Fruit fly (Drosophila melanogaster) whole organism, wandering third instar larva: Measurements from ENCODE around the gene CG45676.

Experiments
- Abd-B ChIP-seq: fragments of >200 bp; optimal IDR thresholded peaks from 2 replicates; lab custom pipeline; 2017; ENCODE audit warnings: missing biosample characterization, missing genetic modification characterization
- CG32264 ChIP-seq: fragments of 200-800 bp; sonication (Bioruptor generic); optimal IDR thresholded peaks from 2 replicates; lab custom pipeline; 2016; ENCODE audit warnings: missing biosample characterization, missing genetic modification characterization
- CG9705 ChIP-seq: fragments of 200-800 bp; sonication (Bioruptor generic); optimal IDR thresholded peaks from 2 replicates; lab custom pipeline; 2018; ENCODE audit warnings: missing biosample characterization, mild to moderate bottlenecking, missing genetic modification characterization
- CrebA ChIP-seq: fragments of 200-800 bp; sonication (Bioruptor generic); optimal IDR thresholded peaks from 2 replicates; lab custom pipeline; 2016; ENCODE audit warnings: missing biosample characterization, mild to moderate bottlenecking, missing genetic modification characterization, borderline replicate concordance
- Dfd ChIP-seq: fragments of >200 bp; optimal IDR thresholded peaks from 2 replicates; lab custom pipeline; 2017; ENCODE audit warnings: missing biosample characterization, missing genetic modification characterization
- Dif ChIP-seq: fragments of 200-275, 200-300 bp; sonication (Bioruptor generic); optimal IDR thresholded peaks from 2 replicates; lab custom pipeline; 2018; ENCODE audit warnings: missing biosample characterization, missing genetic modification characterization; ENCODE audit not compliant: partially characterized antibody
- GATAd ChIP-seq: sonication (Bioruptor generic); optimal IDR thresholded peaks from 2 replicates; lab custom pipeline; 2016; ENCODE audit warnings: missing biosample characterization, missing genetic modification characterization
- HLH106 ChIP-seq: fragments of 200-800 bp; optimal IDR thresholded peaks from 3 replicates; lab custom pipeline; 2019; ENCODE audit warnings: missing biosample characterization, mild to moderate bottlenecking, missing genetic modification characterization, moderate library complexity
- Hr78 ChIP-seq: fragments of >200 bp; optimal IDR thresholded peaks from 2 replicates; lab custom pipeline; 2017; ENCODE audit warnings: missing biosample characterization, missing genetic modification characterization
- Hr83 ChIP-seq: fragments of 200-300 bp; sonication (Bioruptor generic); optimal IDR thresholded peaks from 2 replicates; lab custom pipeline; 2016; ENCODE audit warnings: missing biosample characterization, mild to moderate bottlenecking, missing genetic modification characterization, moderate library complexity; ENCODE audit not compliant: poor library complexity, severe bottlenecking
- Mio ChIP-seq: sonication (Bioruptor generic); optimal IDR thresholded peaks from 2 replicates; lab custom pipeline; 2016; ENCODE audit warnings: missing biosample characterization, missing genetic modification characterization
- Myc ChIP-seq: fragments of >200 bp; optimal IDR thresholded peaks from 2 replicates; lab custom pipeline; 2017
- N ChIP-seq: fragments of >200 bp; optimal IDR thresholded peaks from 2 replicates; lab custom pipeline; 2018; ENCODE audit warnings: missing biosample characterization, missing external identifiers, missing genetic modification characterization
- OdsH ChIP-seq: fragments of 200-800 bp; sonication (Bioruptor generic); optimal IDR thresholded peaks from 2 replicates; lab custom pipeline; 2016; ENCODE audit warnings: missing biosample characterization, mild to moderate bottlenecking, missing genetic modification characterization
- Rel ChIP-seq, 2 experiments: fragments of 200-800 bp; sonication (Bioruptor generic) in 1 of 2; optimal IDR thresholded peaks; 2 replicates in 1 of 2; 3 replicates in 1 of 2; lab custom pipeline; 2016 to 2019; ENCODE audit warnings: mild to moderate bottlenecking in 2 of 2, missing biosample characterization in 2 of 2, missing genetic modification characterization in 2 of 2, moderate library complexity in 1 of 2
- Sp1 ChIP-seq: fragments of 200-800 bp; sonication (Bioruptor generic); optimal IDR thresholded peaks from 3 replicates; lab custom pipeline; 2019; ENCODE audit warnings: missing biosample characterization, mild to moderate bottlenecking, missing genetic modification characterization, moderate library complexity
- Vsx2 ChIP-seq: fragments of 200-300, 225-300 bp; sonication (Bioruptor generic); optimal IDR thresholded peaks from 2 replicates; lab custom pipeline; 2018; ENCODE audit warnings: missing biosample characterization, missing genetic modification characterization; ENCODE audit not compliant: partially characterized antibody
- br ChIP-seq: fragments of 200-800 bp; sonication (Bioruptor generic); optimal IDR thresholded peaks from 2 replicates; lab custom pipeline; 2016; ENCODE audit warnings: missing biosample characterization, missing genetic modification characterization
- brk ChIP-seq: fragments of 200-800 bp; sonication (Bioruptor generic); optimal IDR thresholded peaks from 2 replicates; lab custom pipeline; 2016; ENCODE audit warnings: missing biosample characterization, mild to moderate bottlenecking, missing genetic modification characterization
- dmrt93B ChIP-seq: fragments of 200-800 bp; sonication (Bioruptor generic); optimal IDR thresholded peaks from 2 replicates; lab custom pipeline; 2018; ENCODE audit warnings: missing biosample characterization, mild to moderate bottlenecking, missing genetic modification characterization
- dsf ChIP-seq: sonication (Bioruptor generic); optimal IDR thresholded peaks from 2 replicates; lab custom pipeline; 2016; ENCODE audit warnings: missing biosample characterization, missing genetic modification characterization, borderline replicate concordance
- ey ChIP-seq: fragments of 200-800 bp; sonication (Bioruptor generic); optimal IDR thresholded peaks from 2 replicates; lab custom pipeline; 2016; ENCODE audit warnings: missing biosample characterization, missing genetic modification characterization
- foxo ChIP-seq, 2 experiments: fragments of 200-800 bp; sonication (Bioruptor generic); optimal IDR thresholded peaks; 2 replicates in 1 of 2; 3 replicates in 1 of 2; lab custom pipeline; 2016 to 2017; ENCODE audit warnings: missing biosample characterization in 2 of 2, missing genetic modification characterization in 2 of 2
- fru ChIP-seq: fragments of 200-800 bp; sonication (Bioruptor generic); optimal IDR thresholded peaks from 3 replicates; lab custom pipeline; 2016; ENCODE audit warnings: missing biosample characterization, mild to moderate bottlenecking, missing genetic modification characterization
- h ChIP-seq: fragments of 200-800 bp; sonication (Bioruptor generic); optimal IDR thresholded peaks from 3 replicates; lab custom pipeline; 2016; ENCODE audit warnings: missing biosample characterization, mild to moderate bottlenecking, missing genetic modification characterization
- jim ChIP-seq: fragments of 175-275, 200-325 bp; sonication (Bioruptor generic); optimal IDR thresholded peaks from 2 replicates; lab custom pipeline; 2016; ENCODE audit warnings: missing biosample characterization, mild to moderate bottlenecking, missing genetic modification characterization
- psq ChIP-seq: fragments of 200-800 bp; sonication (Bioruptor generic); optimal IDR thresholded peaks from 3 replicates; lab custom pipeline; 2017; ENCODE audit warnings: missing biosample characterization, mild to moderate bottlenecking, missing genetic modification characterization, moderate library complexity
- rgr ChIP-seq: fragments of 200-800 bp; sonication (Bioruptor generic); optimal IDR thresholded peaks from 3 replicates; lab custom pipeline; 2016; ENCODE audit warnings: missing biosample characterization, mild to moderate bottlenecking, missing genetic modification characterization
- sage ChIP-seq: fragments of 200-800 bp; sonication (Bioruptor generic); optimal IDR thresholded peaks from 2 replicates; lab custom pipeline; 2016; ENCODE audit warnings: missing biosample characterization, mild to moderate bottlenecking, missing genetic modification characterization
- sv ChIP-seq: fragments of 200-800 bp; sonication (Bioruptor generic); optimal IDR thresholded peaks from 3 replicates; lab custom pipeline; 2016; ENCODE audit warnings: missing biosample characterization, missing genetic modification characterization
- tai ChIP-seq: sonication (Bioruptor generic); optimal IDR thresholded peaks from 2 replicates; lab custom pipeline; 2016; ENCODE audit warnings: missing biosample characterization, missing genetic modification characterization
- usp ChIP-seq: fragments of >200 bp; optimal IDR thresholded peaks from 2 replicates; lab custom pipeline; 2017; ENCODE audit warnings: missing biosample characterization, missing genetic modification characterization

The CG45676 gene

dm6 chr3R:11437528-11437927, 18.8 kb downstream of the CG45676 start, which contains the start of gene CG17230:
CG17230 (plus strand) TSS chr3R:11437785.
- TF ChIP-seq fru (no peak), Mio (GFP tag; lab: Kevin White, UChicago) (no peak), Sp1 (GFP tag; lab: Kevin White, UChicago) (no peak), Dif (GFP tag; lab: Kevin White, UChicago) (no peak), br (GFP tag; lab: Kevin White, UChicago) (no peak), Hr78 (GFP tag; lab: Kevin White, UChicago) (no peak), HLH106 (tag; lab: Kevin White, UChicago) (no peak), brk (no peak), Dfd (GFP tag; lab: Kevin White, UChicago) (no peak), jim (GFP tag; lab: Kevin White, UChicago) (no peak), CG9705 (GFP tag; lab: Kevin White, UChicago) (no peak)

dm6 chr3R:11441038-11441437, 22.4 kb downstream of the CG45676 start:
- TF ChIP-seq Rel (GFP tag; optimal IDR thresholded peaks at IDR 0.05; lab: Kevin White, UChicago) = no peak
- TF ChIP-seq Rel (tag; optimal IDR thresholded peaks at IDR 0.05; lab: Kevin White, UChicago) = no peak
- TF ChIP-seq GATAd (GFP tag; lab: Kevin White, UChicago) = no peak
- no peak for TF ChIP-seq sage
- peak; percentile 93 for TF ChIP-seq Dfd (GFP tag; lab: Kevin White, UChicago)

- TF ChIP-seq Dif (GFP tag; lab: Kevin White, UChicago) = peak; percentile 13
- TF ChIP-seq Sp1 (GFP tag; lab: Kevin White, UChicago) = peak; percentile 64
- TF ChIP-seq tai = no peak
- TF ChIP-seq Vsx2 (GFP tag; lab: Kevin White, UChicago) = peak; percentile 25
- TF ChIP-seq usp (GFP tag; lab: Kevin White, UChicago) = no peak
- TF ChIP-seq CrebA (GFP tag; lab: Kevin White, UChicago) = peak; percentile 59
- TF ChIP-seq OdsH (GFP tag; lab: Kevin White, UChicago) = no peak
- no peak for TF ChIP-seq Rel (GFP tag; optimal IDR thresholded peaks at IDR 0.05; lab: Kevin White, UChicago)
- TF ChIP-seq Rel (tag; optimal IDR thresholded peaks at IDR 0.05; lab: Kevin White, UChicago) = peak; percentile 15
- no peak for TF ChIP-seq Mio (GFP tag; lab: Kevin White, UChicago)
- TF ChIP-seq brk = peak; percentile 50
- peak; percentile 72 for TF ChIP-seq jim (GFP tag; lab: Kevin White, UChicago)
- TF ChIP-seq psq (GFP tag; lab: Kevin White, UChicago) = peak; percentile 90
Measured at dm6 chr3R:11449688-11450087, 31.0 kb downstream of the CG45676 start.

- TF ChIP-seq jim (GFP tag; lab: Kevin White, UChicago) (no peak), rgr (GFP tag; lab: Kevin White, UChicago) (no peak), Rel (GFP tag; optimal IDR thresholded peaks at IDR 0.05; lab: Kevin White, UChicago) (no peak), Rel (tag; optimal IDR thresholded peaks at IDR 0.05; lab: Kevin White, UChicago) (no peak), usp (GFP tag; lab: Kevin White, UChicago) (no peak), Abd-B (GFP tag; lab: Kevin White, UChicago) (no peak), dmrt93B (GFP tag; lab: Kevin White, UChicago) (no peak), Dfd (GFP tag; lab: Kevin White, UChicago) (no peak), dsf (no peak), brk (no peak), OdsH (GFP tag; lab: Kevin White, UChicago) (no peak), HLH106 (tag; lab: Kevin White, UChicago) (no peak), sv (GFP tag; lab: Kevin White, UChicago) (no peak), N (no peak), ey (no peak), sage (no peak), foxo (GFP tag; optimal IDR thresholded peaks at IDR 0.05; lab: Kevin White, UChicago) (no peak), Vsx2 (GFP tag; lab: Kevin White, UChicago) (no peak), CG32264 (GFP tag; lab: Kevin White, UChicago) (no peak)
Measured at dm6 chr3R:11451207-11451841, 32.6 kb downstream of the CG45676 start, which contains the start of gene sals. sals (minus strand) TSS chr3R:11451791.

dm6 chr3R:11452041-11452440, 33.4 kb downstream of the CG45676 start:
- no peak for TF ChIP-seq GATAd (GFP tag; lab: Kevin White, UChicago)
- no peak for TF ChIP-seq OdsH (GFP tag; lab: Kevin White, UChicago)
- TF ChIP-seq Myc (lab: Kevin White, UChicago) = peak; percentile 80
- no peak for TF ChIP-seq brk
- no peak for TF ChIP-seq rgr (GFP tag; lab: Kevin White, UChicago)
- TF ChIP-seq CG32264 (GFP tag; lab: Kevin White, UChicago) = no peak
- TF ChIP-seq usp (GFP tag; lab: Kevin White, UChicago) = no peak
- TF ChIP-seq Hr78 (GFP tag; lab: Kevin White, UChicago) = no peak
- no peak for TF ChIP-seq h (GFP tag; lab: Kevin White, UChicago)
- TF ChIP-seq N = peak; percentile 62
- TF ChIP-seq foxo (GFP tag; optimal IDR thresholded peaks at IDR 0.05; lab: Kevin White, UChicago) = no peak
- peak; percentile 53 for TF ChIP-seq Vsx2 (GFP tag; lab: Kevin White, UChicago)
- TF ChIP-seq Hr83 (GFP tag; lab: Kevin White, UChicago) = no peak
- TF ChIP-seq CG9705 (GFP tag; lab: Kevin White, UChicago) = no peak
- TF ChIP-seq dmrt93B (GFP tag; lab: Kevin White, UChicago) = no peak
